Worm (Caenorhabditis elegans) whole organism, midembryonic: ENCODE data around the gene Y48C3A.14.

Experiments
- T22C8.4 ChIP-seq: fragments of 200-800 bp; sonication (Bioruptor generic); IDR thresholded peaks from 2 replicates; pipeline ENCODE4 v1.3.6; 2022; ENCODE audit warnings: missing genetic modification characterization, missing compliant biosample characterization
- flt-1 ChIP-seq: fragments of 200-800 bp; sonication (Bioruptor generic); IDR thresholded peaks from 2 replicates; pipeline ENCODE4 v1.3.6; 2022; ENCODE audit warnings: missing genetic modification characterization, missing compliant biosample characterization
- med-1 ChIP-seq: sonication (generic microtip); optimal IDR thresholded peaks from 2 replicates; lab custom pipeline; 2017; ENCODE audit warnings: missing genetic modification characterization, mild to moderate bottlenecking, missing compliant biosample characterization, antibody characterized with exemption, missing genetic modification reagents; ENCODE audit not compliant: insufficient read depth
- tab-1 ChIP-seq: fragments of 200-800 bp; sonication (Bioruptor generic); IDR thresholded peaks from 2 replicates; pipeline ENCODE4 v1.3.6; 2022; ENCODE audit warnings: missing genetic modification characterization, missing compliant biosample characterization
- ztf-23 ChIP-seq: fragments of 200-800 bp; sonication (Bioruptor generic); IDR thresholded peaks from 2 replicates; pipeline ENCODE4 v1.3.6; 2022; ENCODE audit warnings: missing genetic modification reagents, missing genetic modification characterization, missing compliant biosample characterization

ce11 chrII:13367784-13368183 lies 21.8 kb upstream of the Y48C3A.14 start:
- TF ChIP-seq flt-1 (GFP tag; lab: Robert Waterston, UW) (no peak), tab-1 (GFP tag; lab: Robert Waterston, UW) (no peak), ztf-23 (GFP tag; lab: Robert Waterston, UW) (no peak), T22C8.4 (GFP tag; lab: Robert Waterston, UW) (no peak), med-1 (no peak)
